Fruit fly (Drosophila melanogaster): Measurements from ENCODE around the gene pst.

- TF ChIP-seq Dll (optimal IDR thresholded peaks at IDR 0.05), result no peak
- TF ChIP-seq EcR (GFP tag; optimal IDR thresholded peaks at IDR 0.05), result no peak
- no peak for TF ChIP-seq pan (optimal IDR thresholded peaks at IDR 0.05)
These were observed 27.8 kb upstream of the pst start, which contains the start of gene CG8564 for dm6 chr3L:7387814-7388213.

Data from whole organism.